Worm (Caenorhabditis elegans) whole organism, L2 larva: Measurements from ENCODE around the gene Y56A3A.31.
A peak's percentile ranks its signal among the peaks of the same experiment; 100 is the strongest.

Source experiments
- C34F6.9 ChIP-seq: fragments of 150-350 bp; optimal IDR thresholded peaks from 2 replicates; lab custom pipeline; 2014; ENCODE audit warnings: missing biosample characterization, missing genetic modification characterization
- F13H6.1 ChIP-seq: sonication (generic microtip); optimal IDR thresholded peaks from 2 replicates; lab custom pipeline; 2016; ENCODE audit warnings: missing genetic modification characterization, missing compliant biosample characterization
- R02D3.7 ChIP-seq: fragments of 150-350 bp; optimal IDR thresholded peaks from 2 replicates; lab custom pipeline; 2014; ENCODE audit warnings: missing biosample characterization, missing genetic modification characterization
- Y55F3AM.14 ChIP-seq: fragments of 200-800 bp; sonication (Bioruptor generic); optimal IDR thresholded peaks from 2 replicates; lab custom pipeline; 2018; ENCODE audit warnings: mild to moderate bottlenecking, missing genetic modification characterization, missing compliant biosample characterization
- ZK546.5 ChIP-seq: sonication (generic microtip); optimal IDR thresholded peaks from 2 replicates; lab custom pipeline; 2017; ENCODE audit warnings: missing biosample characterization, missing genetic modification characterization
- alr-1 ChIP-seq: fragments of 150-350 bp; optimal IDR thresholded peaks from 2 replicates; lab custom pipeline; 2014; ENCODE audit warnings: missing biosample characterization, missing genetic modification characterization
- aly-2 ChIP-seq: fragments of 150-350 bp; optimal IDR thresholded peaks from 2 replicates; lab custom pipeline; 2014; ENCODE audit warnings: missing biosample characterization, missing genetic modification characterization
- ama-1 ChIP-seq: fragments of 150-350 bp; optimal IDR thresholded peaks from 2 replicates; lab custom pipeline; 2018; ENCODE audit warnings: inconsistent platforms
- blmp-1 ChIP-seq: sonication (generic microtip); optimal IDR thresholded peaks from 2 replicates; lab custom pipeline; 2017; ENCODE audit warnings: missing genetic modification characterization, mild to moderate bottlenecking, missing compliant biosample characterization, antibody characterized with exemption, moderate library complexity; ENCODE audit not compliant: insufficient read depth
- ceh-16 ChIP-seq: fragments of 150-350 bp; optimal IDR thresholded peaks from 2 replicates; lab custom pipeline; 2014; ENCODE audit warnings: missing biosample characterization, missing genetic modification characterization
- ceh-82 ChIP-seq: fragments of 150-350 bp; optimal IDR thresholded peaks from 2 replicates; lab custom pipeline; 2014; ENCODE audit warnings: missing biosample characterization, missing genetic modification characterization
- crh-2 ChIP-seq: sonication (generic microtip); optimal IDR thresholded peaks from 2 replicates; lab custom pipeline; 2017; ENCODE audit warnings: missing biosample characterization, missing genetic modification characterization
- dmd-4 ChIP-seq: sonication (generic microtip); optimal IDR thresholded peaks from 2 replicates; lab custom pipeline; 2017; ENCODE audit warnings: missing biosample characterization, missing genetic modification characterization
- elt-1 ChIP-seq: fragments of 150-350 bp; optimal IDR thresholded peaks from 2 replicates; lab custom pipeline; 2014; ENCODE audit warnings: missing biosample characterization, missing genetic modification characterization
- elt-3 ChIP-seq: sonication (generic microtip); optimal IDR thresholded peaks from 2 replicates; lab custom pipeline; 2017; ENCODE audit warnings: missing biosample characterization, missing genetic modification characterization
- fos-1 ChIP-seq: fragments of 150-350 bp; optimal IDR thresholded peaks from 2 replicates; lab custom pipeline; 2014; ENCODE audit warnings: missing biosample characterization, missing genetic modification characterization
- gmeb-1 ChIP-seq: fragments of 150-350 bp; optimal IDR thresholded peaks from 2 replicates; lab custom pipeline; 2014; ENCODE audit warnings: missing biosample characterization, missing genetic modification characterization
- lin-11 ChIP-seq: fragments of 150-350 bp; sonication (generic microtip); optimal IDR thresholded peaks from 2 replicates; lab custom pipeline; 2014; ENCODE audit warnings: missing biosample characterization, missing genetic modification characterization, inconsistent platforms, mixed read lengths
- lin-13 ChIP-seq: fragments of 150-350 bp; optimal IDR thresholded peaks from 2 replicates; lab custom pipeline; 2014; ENCODE audit warnings: missing biosample characterization, missing genetic modification reagents, missing genetic modification characterization
- lin-39 ChIP-seq: fragments of 150-350 bp; optimal IDR thresholded peaks from 2 replicates; lab custom pipeline; 2014; ENCODE audit warnings: missing biosample characterization, missing genetic modification reagents, missing genetic modification characterization
- lsy-2 ChIP-seq, 2 experiments: fragments of 150-350 bp in 1 of 2; sonication (generic microtip) in 1 of 2; optimal IDR thresholded peaks; 2 replicates each; lab custom pipeline; 2014 to 2017; ENCODE audit warnings: missing biosample characterization in 2 of 2, missing genetic modification characterization in 2 of 2
- mab-5 ChIP-seq: fragments of 150-350 bp; optimal IDR thresholded peaks from 2 replicates; lab custom pipeline; 2014; ENCODE audit warnings: missing biosample characterization, missing genetic modification characterization
- mbf-1 ChIP-seq: sonication (generic microtip); optimal IDR thresholded peaks from 2 replicates; lab custom pipeline; 2017; ENCODE audit warnings: missing biosample characterization, missing genetic modification characterization
- mdl-1 ChIP-seq, 2 experiments: fragments of 150-350 bp in 1 of 2; sonication (generic microtip) in 1 of 2; optimal IDR thresholded peaks; 2 replicates each; lab custom pipeline; 2017; ENCODE audit warnings: missing biosample characterization in 2 of 2, missing genetic modification characterization in 2 of 2
- nhr-10 ChIP-seq: sonication (generic microtip); optimal IDR thresholded peaks from 2 replicates; lab custom pipeline; 2017; ENCODE audit warnings: missing biosample characterization, missing genetic modification characterization
- nhr-11 ChIP-seq: fragments of 150-350 bp; optimal IDR thresholded peaks from 2 replicates; lab custom pipeline; 2014; ENCODE audit warnings: missing biosample characterization, missing genetic modification characterization
- nhr-12 ChIP-seq: fragments of 150-350 bp; optimal IDR thresholded peaks from 2 replicates; lab custom pipeline; 2014; ENCODE audit warnings: missing biosample characterization, missing genetic modification characterization
- nhr-129 ChIP-seq: fragments of 150-350 bp; optimal IDR thresholded peaks from 2 replicates; lab custom pipeline; 2014; ENCODE audit warnings: missing biosample characterization, missing genetic modification characterization
- nhr-21 ChIP-seq: fragments of 150-350 bp; optimal IDR thresholded peaks from 2 replicates; lab custom pipeline; 2014; ENCODE audit warnings: missing biosample characterization, missing genetic modification characterization
- nhr-23 ChIP-seq: fragments of 150-350 bp; optimal IDR thresholded peaks from 2 replicates; lab custom pipeline; 2014; ENCODE audit warnings: missing biosample characterization, missing genetic modification reagents, missing genetic modification characterization
- nhr-237 ChIP-seq: fragments of 150-350 bp; optimal IDR thresholded peaks from 2 replicates; lab custom pipeline; 2014; ENCODE audit warnings: missing biosample characterization, missing genetic modification characterization
- nhr-25 ChIP-seq: fragments of 150-350 bp; sonication (generic microtip); optimal IDR thresholded peaks from 3 replicates; lab custom pipeline; 2014; ENCODE audit warnings: missing biosample characterization, missing genetic modification characterization
- nhr-6 ChIP-seq: fragments of 150-350 bp; optimal IDR thresholded peaks from 2 replicates; lab custom pipeline; 2014; ENCODE audit warnings: missing biosample characterization, missing genetic modification characterization
- nhr-77 ChIP-seq: fragments of 150-350 bp; optimal IDR thresholded peaks from 2 replicates; lab custom pipeline; 2014; ENCODE audit warnings: missing biosample characterization, missing genetic modification characterization
- peb-1 ChIP-seq: fragments of 150-350 bp; optimal IDR thresholded peaks from 2 replicates; lab custom pipeline; 2014; ENCODE audit warnings: missing biosample characterization, missing genetic modification characterization
- sem-4 ChIP-seq: fragments of 150-350 bp; optimal IDR thresholded peaks from 2 replicates; lab custom pipeline; 2014; ENCODE audit warnings: missing biosample characterization, missing genetic modification reagents, missing genetic modification characterization
- skn-1 ChIP-seq: sonication (generic microtip); optimal IDR thresholded peaks from 2 replicates; lab custom pipeline; 2017; ENCODE audit warnings: missing biosample characterization, missing genetic modification characterization
- sma-3 ChIP-seq: sonication (generic microtip); optimal IDR thresholded peaks from 2 replicates; lab custom pipeline; 2016; ENCODE audit warnings: missing genetic modification reagents, missing genetic modification characterization, missing compliant biosample characterization
- sma-9 ChIP-seq, 2 experiments: fragments of 150-350 bp in 1 of 2; sonication (generic microtip) in 1 of 2; optimal IDR thresholded peaks; 2 replicates each; lab custom pipeline; 2014 to 2016; ENCODE audit warnings: missing genetic modification characterization in 2 of 2, mild to moderate bottlenecking in 1 of 2, missing biosample characterization in 1 of 2, missing compliant biosample characterization in 1 of 2, missing genetic modification reagents in 1 of 2, moderate library complexity in 1 of 2
- snpc-4 ChIP-seq: fragments of 150-350 bp; optimal IDR thresholded peaks from 2 replicates; lab custom pipeline; 2014; ENCODE audit warnings: missing biosample characterization, missing genetic modification characterization
- unc-39 ChIP-seq: fragments of 150-350 bp; optimal IDR thresholded peaks from 2 replicates; lab custom pipeline; 2014; ENCODE audit warnings: missing biosample characterization, missing genetic modification characterization
- unc-55 ChIP-seq: fragments of 150-350 bp; sonication (generic microtip); optimal IDR thresholded peaks from 3 replicates; lab custom pipeline; 2014; ENCODE audit warnings: missing biosample characterization, missing genetic modification reagents, missing genetic modification characterization
- unc-62 ChIP-seq: fragments of 150-350 bp; optimal IDR thresholded peaks from 2 replicates; lab custom pipeline; 2014; ENCODE audit warnings: missing biosample characterization, missing genetic modification reagents, missing genetic modification characterization
- zag-1 ChIP-seq: fragments of 150-350 bp; optimal IDR thresholded peaks from 2 replicates; lab custom pipeline; 2014; ENCODE audit warnings: missing biosample characterization, missing genetic modification characterization
- ztf-1 ChIP-seq: fragments of 200-800 bp; sonication (Bioruptor generic); conservative IDR thresholded peaks from 2 replicates; pipeline ENCODE4 v1.3.6; 2022; ENCODE audit warnings: missing genetic modification characterization, missing compliant biosample characterization
- ztf-11 ChIP-seq: sonication (generic microtip); optimal IDR thresholded peaks from 2 replicates; lab custom pipeline; 2017; ENCODE audit warnings: missing biosample characterization, missing genetic modification characterization
- ztf-4 ChIP-seq: fragments of 150-350 bp; optimal IDR thresholded peaks from 2 replicates; lab custom pipeline; 2014; ENCODE audit warnings: missing biosample characterization, missing genetic modification characterization

Y56A3A.31 gene

ce11 chrIII:11939238-11939637 is 35.0 kb upstream of the Y56A3A.31 start:
- peak in 1 of 2 experiments; percentile 18 for TF ChIP-seq lsy-2 (tag; optimal IDR thresholded peaks at IDR 0.05; lab: Kevin White, UChicago)
- TF ChIP-seq, all 48 proteins: peak for 1; not testable (repeated sequence) for 47

ce11 chrIII:11942664-11943063 is 31.6 kb upstream of the Y56A3A.31 start:
- TF ChIP-seq blmp-1 (tag; lab: Kevin White, UChicago) = no peak
- TF ChIP-seq Y55F3AM.14 (GFP tag; lab: Kevin White, UChicago) = no peak
- TF ChIP-seq crh-2 = no peak
- TF ChIP-seq dmd-4 (tag; lab: Kevin White, UChicago) = no peak
- TF ChIP-seq fos-1 (tag; lab: Kevin White, UChicago) = no peak
- no peak for TF ChIP-seq nhr-10
- TF ChIP-seq unc-39 (tag; lab: Kevin White, UChicago) = no peak
- no peak for TF ChIP-seq mab-5 (tag; lab: Kevin White, UChicago)
- TF ChIP-seq mbf-1 (tag; lab: Kevin White, UChicago) = no peak
- TF ChIP-seq ceh-82 = no peak
- no peak for TF ChIP-seq snpc-4 (tag; lab: Kevin White, UChicago)
- no peak for TF ChIP-seq ztf-11
- no peak for TF ChIP-seq ama-1
- TF ChIP-seq elt-3 = no peak
- no peak for TF ChIP-seq ztf-1 (GFP tag; lab: Robert Waterston, UW)
- no peak for TF ChIP-seq mdl-1 (tag; optimal IDR thresholded peaks at IDR 0.05; lab: Kevin White, UChicago)
- no peak for TF ChIP-seq skn-1 (tag; lab: Kevin White, UChicago)
- no peak for TF ChIP-seq lin-13 (GFP tag; lab: Kevin White, UChicago)
- peak; percentile 47 for TF ChIP-seq C34F6.9 (tag; lab: Kevin White, UChicago)
- TF ChIP-seq nhr-12 (tag; lab: Kevin White, UChicago) = no peak
- TF ChIP-seq lin-11 (tag; lab: Kevin White, UChicago) = no peak
- TF ChIP-seq R02D3.7 (tag; lab: Kevin White, UChicago) = no peak
- no peak for TF ChIP-seq ZK546.5 (tag; lab: Kevin White, UChicago)
- no peak for TF ChIP-seq aly-2
- no peak for TF ChIP-seq peb-1 (tag; lab: Kevin White, UChicago)
- TF ChIP-seq unc-55 = no peak
- no peak for TF ChIP-seq lin-39 (tag; lab: Kevin White, UChicago)
- peak; percentile 79 for TF ChIP-seq F13H6.1
- TF ChIP-seq alr-1 = no peak
- TF ChIP-seq elt-1 = no peak
- no peak for TF ChIP-seq unc-62
- TF ChIP-seq nhr-129 (tag; lab: Kevin White, UChicago) = peak; percentile 28
- peak; percentile 51 for TF ChIP-seq sma-9 (GFP tag; optimal IDR thresholded peaks at IDR 0.05; lab: Kevin White, UChicago)
- TF ChIP-seq sma-9 (tag; optimal IDR thresholded peaks at IDR 0.05; lab: Kevin White, UChicago) = no peak
- TF ChIP-seq nhr-25 (tag; lab: Kevin White, UChicago) = no peak
- no peak for TF ChIP-seq nhr-6
- peak; percentile 1 to 44 for TF ChIP-seq lsy-2 (tag; optimal IDR thresholded peaks at IDR 0.05; lab: Kevin White, UChicago)
- no peak for TF ChIP-seq zag-1 (tag; lab: Kevin White, UChicago)
- TF ChIP-seq nhr-21 (tag; lab: Kevin White, UChicago) = no peak
- TF ChIP-seq nhr-11 (tag; lab: Kevin White, UChicago) = no peak
- no peak for TF ChIP-seq gmeb-1
- TF ChIP-seq nhr-237 = no peak

- TF ChIP-seq nhr-12 (tag; lab: Kevin White, UChicago) (no peak), peb-1 (tag; lab: Kevin White, UChicago) (no peak), ztf-1 (GFP tag; lab: Robert Waterston, UW) (0 out of 2 replicates have a peak, but pooled peaks have one; percentile 70), Y55F3AM.14 (GFP tag; lab: Kevin White, UChicago) (peak; percentile 55), nhr-10 (no peak), fos-1 (tag; lab: Kevin White, UChicago) (peak; percentile 34), ztf-4 (tag; lab: Kevin White, UChicago) (peak; percentile 74), unc-39 (tag; lab: Kevin White, UChicago) (no peak), nhr-23 (tag; lab: Kevin White, UChicago) (no peak), C34F6.9 (tag; lab: Kevin White, UChicago) (peak; percentile 80), dmd-4 (tag; lab: Kevin White, UChicago) (peak; percentile 47), F13H6.1 (peak; percentile 90), lin-13 (GFP tag; lab: Kevin White, UChicago) (peak; percentile 91), ceh-16 (tag; lab: Kevin White, UChicago) (no peak), ama-1 (peak; percentile 9), sem-4 (tag; lab: Kevin White, UChicago) (peak; percentile 95), nhr-129 (tag; lab: Kevin White, UChicago) (no peak), sma-3 (GFP tag; lab: Kevin White, UChicago) (peak; percentile 90), ZK546.5 (tag; lab: Kevin White, UChicago) (peak; percentile 9), nhr-25 (tag; lab: Kevin White, UChicago) (peak; percentile 82), nhr-6 (peak; percentile 42), R02D3.7 (tag; lab: Kevin White, UChicago) (peak; percentile 47), nhr-21 (tag; lab: Kevin White, UChicago) (peak; percentile 82), mab-5 (tag; lab: Kevin White, UChicago) (peak; percentile 67), crh-2 (peak; percentile 92), alr-1 (no peak), blmp-1 (tag; lab: Kevin White, UChicago) (peak; percentile 35), nhr-77 (no peak), lin-11 (tag; lab: Kevin White, UChicago) (peak; percentile 52), unc-55 (peak; percentile 86), ztf-11 (no peak)
Measured at ce11 chrIII:11946062-11946749, 28.1 kb upstream of the Y56A3A.31 start.
